Fruit fly (Drosophila melanogaster): ENCODE results near the gene Archease.

The Archease gene

DNA sequence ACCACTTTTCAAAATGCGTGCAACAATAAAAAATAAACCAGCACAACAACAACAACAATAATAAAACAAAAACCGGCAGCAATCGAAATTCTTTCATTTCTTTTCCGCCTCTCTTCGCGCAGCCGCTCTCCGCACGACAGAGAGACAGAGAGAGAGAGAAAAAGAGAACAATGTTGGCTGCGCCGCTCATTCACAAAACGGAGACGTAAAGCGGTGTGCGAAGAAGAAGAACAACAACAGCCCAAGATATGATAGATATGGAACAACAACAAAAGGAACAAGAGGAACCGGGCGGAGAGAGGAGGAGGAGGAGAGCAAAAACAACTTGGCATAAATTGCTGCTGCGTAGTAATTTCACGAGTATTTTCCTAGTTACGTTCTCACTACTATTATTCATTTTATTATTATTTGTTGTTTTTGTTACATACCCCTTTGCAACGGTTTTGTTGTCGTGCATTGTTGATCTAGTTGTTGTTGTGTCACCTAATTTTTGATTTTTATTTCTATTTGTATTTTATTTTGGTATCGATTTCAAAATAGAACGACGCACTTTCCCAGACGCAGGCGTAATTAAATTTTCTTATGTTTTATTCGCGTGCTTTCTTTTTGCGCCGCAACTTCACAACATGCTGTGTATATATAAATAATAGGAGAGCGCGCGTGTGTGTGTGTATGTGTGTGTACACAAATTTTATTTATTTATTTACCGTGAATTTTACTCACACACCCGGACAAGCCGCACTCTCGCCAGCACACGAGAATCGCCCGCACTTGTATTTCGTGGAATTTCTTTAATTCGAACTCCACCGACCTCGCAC lies 44.3 kb downstream of the Archease start (continued):
- peak; percentile 32 for TF ChIP-seq CG12769 (tag; optimal IDR thresholded peaks at IDR 0.05)
- TF ChIP-seq slp2 (GFP tag; optimal IDR thresholded peaks at IDR 0.05), result no peak
- TF ChIP-seq pros (GFP tag; optimal IDR thresholded peaks at IDR 0.05), result peak; percentile 88
- peak; percentile 31 for TF ChIP-seq nau (GFP tag; optimal IDR thresholded peaks at IDR 0.05)
- TF ChIP-seq CG31365 (tag; optimal IDR thresholded peaks at IDR 0.05), result peak; percentile 48
- peak; percentile 68 for TF ChIP-seq CG34376 (GFP tag; optimal IDR thresholded peaks at IDR 0.05)
- peak; percentile 49 for TF ChIP-seq CG6254 (GFP tag; optimal IDR thresholded peaks at IDR 0.05)
- TF ChIP-seq Trl (optimal IDR thresholded peaks at IDR 0.05), result peak; percentile 98 to 99
- peak; percentile 69 for TF ChIP-seq Trl (GFP tag; optimal IDR thresholded peaks at IDR 0.05)
- no peak for TF ChIP-seq CG7357 (GFP tag; IDR thresholded peaks at IDR 0.05)
- no peak for TF ChIP-seq so (GFP tag; IDR thresholded peaks at IDR 0.05)
- peak; percentile 88 for TF ChIP-seq grn (GFP tag; optimal IDR thresholded peaks at IDR 0.05)
- no peak for TF ChIP-seq CrebB (tag; optimal IDR thresholded peaks at IDR 0.05)
- peak; percentile 24 for TF ChIP-seq cg (GFP tag; optimal IDR thresholded peaks at IDR 0.05)
- peak; percentile 52 for TF ChIP-seq pfk (GFP tag; optimal IDR thresholded peaks at IDR 0.05)
- TF ChIP-seq gro (GFP tag; optimal IDR thresholded peaks at IDR 0.05), result peak; percentile 49
- peak; percentile 67 for TF ChIP-seq CG8924 (tag; optimal IDR thresholded peaks at IDR 0.05)
- TF ChIP-seq inv (GFP tag; IDR thresholded peaks at IDR 0.05; ENCODE audit: partially characterized antibody), result no peak
- no peak for TF ChIP-seq Hr51 (GFP tag; optimal IDR thresholded peaks at IDR 0.05)
- no peak for TF ChIP-seq B-H1 (GFP tag; IDR thresholded peaks at IDR 0.05)
- TF ChIP-seq CG2202 (tag; optimal IDR thresholded peaks at IDR 0.05), result no peak
- peak; percentile 11 for TF ChIP-seq sug (tag; optimal IDR thresholded peaks at IDR 0.05)
- peak; percentile 84 for TF ChIP-seq abd-A (tag; optimal IDR thresholded peaks at IDR 0.05)
- TF ChIP-seq CG18476 (GFP tag; optimal IDR thresholded peaks at IDR 0.05), result no peak
- TF ChIP-seq Dbx (GFP tag; IDR thresholded peaks at IDR 0.05), result no peak
- peak; percentile 4 for TF ChIP-seq Ssrp (tag; optimal IDR thresholded peaks at IDR 0.05)
- no peak for TF ChIP-seq CG32532 (GFP tag; IDR thresholded peaks at IDR 0.05)
- TF ChIP-seq Pdp1 (GFP tag; optimal IDR thresholded peaks at IDR 0.05), result peak in 1 of 2 experiments; percentile 13
- TF ChIP-seq croc (GFP tag; conservative IDR thresholded peaks at IDR 0.05), result no peak
- TF ChIP-seq kni (GFP tag; optimal IDR thresholded peaks at IDR 0.05), result peak; percentile 44
- peak in 1 of 2 experiments; percentile 91 for TF ChIP-seq eve (GFP tag; optimal IDR thresholded peaks at IDR 0.05)
- TF ChIP-seq dysf (GFP tag; IDR thresholded peaks at IDR 0.05), result no peak
- TF ChIP-seq CG15479 (GFP tag; optimal IDR thresholded peaks at IDR 0.05), result peak; percentile 13
- no peak for TF ChIP-seq D (optimal IDR thresholded peaks at IDR 0.05)
- peak; percentile 8 for TF ChIP-seq D (GFP tag; optimal IDR thresholded peaks at IDR 0.05)
- TF ChIP-seq Nf-YC (tag; optimal IDR thresholded peaks at IDR 0.05), result no peak
- TF ChIP-seq Gsc (GFP tag; IDR thresholded peaks at IDR 0.05), result no peak
- TF ChIP-seq shn (GFP tag; optimal IDR thresholded peaks at IDR 0.05), result no peak
- TF ChIP-seq CG6854 (GFP tag; optimal IDR thresholded peaks at IDR 0.05), result peak; percentile 12
- no peak for TF ChIP-seq ssp (GFP tag; IDR thresholded peaks at IDR 0.05)
- no peak for TF ChIP-seq toy (GFP tag; IDR thresholded peaks at IDR 0.05)
- TF ChIP-seq zf30C (GFP tag; optimal IDR thresholded peaks at IDR 0.05), result no peak
- peak; percentile 6 for TF ChIP-seq lbe (GFP tag; optimal IDR thresholded peaks at IDR 0.05)
- TF ChIP-seq CG10366 (GFP tag; IDR thresholded peaks at IDR 0.05), result no peak
- TF ChIP-seq Hand (GFP tag; optimal IDR thresholded peaks at IDR 0.05), result peak; percentile 3
- no peak for TF ChIP-seq Jarid2 (GFP tag; optimal IDR thresholded peaks at IDR 0.05)
- no peak for TF ChIP-seq CG30431 (GFP tag; optimal IDR thresholded peaks at IDR 0.05)
- no peak for TF ChIP-seq CG6683 (GFP tag; optimal IDR thresholded peaks at IDR 0.05)
- TF ChIP-seq Abd-B (GFP tag; optimal IDR thresholded peaks at IDR 0.05), result no peak
